Worm (Caenorhabditis elegans) whole organism, L2 larva: ENCODE data around the gene aco-1.

Source experiments
- ceh-16 ChIP-seq: fragments of 150-350 bp; optimal IDR thresholded peaks from 2 replicates; lab custom pipeline; 2014; ENCODE audit warnings: missing biosample characterization, missing genetic modification characterization
- dmd-4 ChIP-seq: sonication (generic microtip); optimal IDR thresholded peaks from 2 replicates; lab custom pipeline; 2017; ENCODE audit warnings: missing biosample characterization, missing genetic modification characterization
- fos-1 ChIP-seq: fragments of 150-350 bp; optimal IDR thresholded peaks from 2 replicates; lab custom pipeline; 2014; ENCODE audit warnings: missing biosample characterization, missing genetic modification characterization
- mbf-1 ChIP-seq: sonication (generic microtip); optimal IDR thresholded peaks from 2 replicates; lab custom pipeline; 2017; ENCODE audit warnings: missing biosample characterization, missing genetic modification characterization
- nhr-21 ChIP-seq: fragments of 150-350 bp; optimal IDR thresholded peaks from 2 replicates; lab custom pipeline; 2014; ENCODE audit warnings: missing biosample characterization, missing genetic modification characterization
- nhr-77 ChIP-seq: fragments of 150-350 bp; optimal IDR thresholded peaks from 2 replicates; lab custom pipeline; 2014; ENCODE audit warnings: missing biosample characterization, missing genetic modification characterization
- snpc-4 ChIP-seq: fragments of 150-350 bp; optimal IDR thresholded peaks from 2 replicates; lab custom pipeline; 2014; ENCODE audit warnings: missing biosample characterization, missing genetic modification characterization
- unc-62 ChIP-seq: fragments of 150-350 bp; optimal IDR thresholded peaks from 2 replicates; lab custom pipeline; 2014; ENCODE audit warnings: missing biosample characterization, missing genetic modification reagents, missing genetic modification characterization

ce11 chrX:11377370-11377769 is 37.7 kb downstream of the aco-1 start, which contains the start of gene tni-1:
- TF ChIP-seq unc-62 (GFP tag; lab: Kevin White, UChicago) (no peak), nhr-77 (tag; lab: Kevin White, UChicago) (no peak), nhr-21 (no peak), fos-1 (no peak), dmd-4 (tag; lab: Kevin White, UChicago) (no peak), mbf-1 (tag; lab: Kevin White, UChicago) (no peak), ceh-16 (no peak), snpc-4 (tag; lab: Kevin White, UChicago) (no peak)
